Fruit fly (Drosophila melanogaster) whole organism, embryonic: ENCODE results near the gene Zaf1.

ENCODE experiments used
- Antp ChIP-seq: fragments of 200-800 bp; sonication (Bioruptor generic); optimal IDR thresholded peaks from 3 replicates; lab custom pipeline; 2016; ENCODE audit warnings: missing biosample characterization, missing genetic modification characterization
- CG10274 ChIP-seq: fragments of 200-800 bp; sonication (Bioruptor generic); optimal IDR thresholded peaks from 3 replicates; lab custom pipeline; 2017; ENCODE audit warnings: missing biosample characterization, mild to moderate bottlenecking, missing genetic modification characterization
- CG10431 ChIP-seq: fragments of 200-800 bp; sonication (Bioruptor generic); optimal IDR thresholded peaks from 3 replicates; lab custom pipeline; 2018; ENCODE audit warnings: missing biosample characterization, mild to moderate bottlenecking, missing genetic modification characterization
- CG11695 ChIP-seq: fragments of 200-800 bp; sonication (Bioruptor generic); IDR thresholded peaks from 3 replicates; pipeline ENCODE4 v1.3.6; 2022; ENCODE audit warnings: missing biosample characterization, missing genetic modification characterization
- CG12219 ChIP-seq: fragments of 200-800 bp; sonication (Bioruptor generic); optimal IDR thresholded peaks from 3 replicates; lab custom pipeline; 2018; ENCODE audit warnings: missing biosample characterization, mild to moderate bottlenecking, missing genetic modification characterization
- CG15073 ChIP-seq: fragments of 200-800 bp; sonication (Bioruptor generic); optimal IDR thresholded peaks from 2 replicates; lab custom pipeline; 2016; ENCODE audit warnings: missing biosample characterization, missing genetic modification characterization
- CG1602 ChIP-seq: fragments of 200-800 bp; sonication (Bioruptor generic); optimal IDR thresholded peaks from 3 replicates; lab custom pipeline; 2016; ENCODE audit warnings: missing biosample characterization, missing genetic modification characterization
- CG1603 ChIP-seq: fragments of 200-800 bp; sonication (Bioruptor generic); optimal IDR thresholded peaks from 2 replicates; lab custom pipeline; 2019; ENCODE audit warnings: missing biosample characterization, mild to moderate bottlenecking, missing genetic modification characterization, moderate library complexity
- CG17829 ChIP-seq: fragments of 200-800 bp; optimal IDR thresholded peaks from 2 replicates; lab custom pipeline; 2019; ENCODE audit warnings: missing biosample characterization, mild to moderate bottlenecking, missing genetic modification characterization, moderate library complexity
- CG2199 ChIP-seq: fragments of 200-800 bp; sonication (Bioruptor generic); IDR thresholded peaks from 3 replicates; pipeline ENCODE4 v1.3.6; 2022; ENCODE audit warnings: missing biosample characterization, missing genetic modification characterization
- CG30020 ChIP-seq: fragments of 200-800 bp; optimal IDR thresholded peaks from 2 replicates; lab custom pipeline; 2019; ENCODE audit warnings: missing biosample characterization, mild to moderate bottlenecking, missing genetic modification characterization, moderate library complexity
- CG4424 ChIP-seq: fragments of 200-800 bp; sonication (Bioruptor generic); optimal IDR thresholded peaks from 3 replicates; lab custom pipeline; 2016; ENCODE audit warnings: missing biosample characterization, missing genetic modification characterization
- CG5953 ChIP-seq: fragments of 200-800 bp; sonication (Bioruptor generic); IDR thresholded peaks from 2 replicates; pipeline ENCODE4 v1.3.6; 2022; ENCODE audit warnings: missing biosample characterization, missing genetic modification characterization
- CG6791 ChIP-seq: fragments of 200-800 bp; sonication (Bioruptor generic); IDR thresholded peaks from 3 replicates; pipeline ENCODE4 v1.3.6; 2022; ENCODE audit warnings: missing biosample characterization, missing genetic modification characterization; ENCODE audit not compliant: partially characterized antibody
- CG7271 ChIP-seq: fragments of 200-800 bp; sonication (Bioruptor generic); optimal IDR thresholded peaks from 2 replicates; lab custom pipeline; 2018; ENCODE audit warnings: missing biosample characterization, mild to moderate bottlenecking, missing genetic modification characterization, moderate library complexity
- CG8478 ChIP-seq: fragments of >200 bp; optimal IDR thresholded peaks from 2 replicates; lab custom pipeline; 2018
- CG8924 ChIP-seq: fragments of 200-800 bp; optimal IDR thresholded peaks from 3 replicates; lab custom pipeline; 2019; ENCODE audit warnings: missing biosample characterization, mild to moderate bottlenecking, missing genetic modification characterization, moderate library complexity
- CG9727 ChIP-seq: fragments of 200-800 bp; sonication (Bioruptor generic); optimal IDR thresholded peaks from 3 replicates; lab custom pipeline; 2017; ENCODE audit warnings: missing biosample characterization, mild to moderate bottlenecking, missing genetic modification characterization
- CG9932 ChIP-seq: fragments of 200-800 bp; sonication (Bioruptor generic); IDR thresholded peaks from 2 replicates; pipeline ENCODE4 v1.3.6; 2022; ENCODE audit warnings: missing biosample characterization, missing genetic modification characterization
- D19B ChIP-seq: fragments of 200-800 bp; sonication (Bioruptor generic); optimal IDR thresholded peaks from 2 replicates; lab custom pipeline; 2017; ENCODE audit warnings: missing biosample characterization, mild to moderate bottlenecking, missing genetic modification characterization
- Dref ChIP-seq: fragments of 200-800 bp; sonication (Bioruptor generic); IDR thresholded peaks from 2 replicates; pipeline ENCODE4 v1.3.6; 2022; ENCODE audit warnings: missing biosample characterization, missing genetic modification characterization
- Drgx ChIP-seq: fragments of 200-800 bp; sonication (Bioruptor generic); IDR thresholded peaks from 2 replicates; pipeline ENCODE4 v1.3.6; 2022; ENCODE audit warnings: missing biosample characterization, missing genetic modification characterization
- Ets65A ChIP-seq: fragments of 200-800 bp; sonication (Bioruptor generic); peaks from one replicate; lab custom pipeline; 2016; ENCODE audit warnings: missing biosample characterization, missing genetic modification characterization
- Hr3 ChIP-seq: fragments of 200-800 bp; sonication (Bioruptor generic); optimal IDR thresholded peaks from 3 replicates; lab custom pipeline; 2016; ENCODE audit warnings: missing biosample characterization, missing genetic modification characterization
- Hsf ChIP-seq: fragments of 200-800 bp; sonication (Bioruptor generic); optimal IDR thresholded peaks from 3 replicates; lab custom pipeline; 2016; ENCODE audit warnings: missing biosample characterization, missing genetic modification characterization
- Jarid2 ChIP-seq: fragments of 200-800 bp; sonication (Bioruptor generic); optimal IDR thresholded peaks from 3 replicates; lab custom pipeline; 2017; ENCODE audit warnings: mild to moderate bottlenecking, missing biosample characterization, missing genetic modification reagents, missing genetic modification characterization
- Med ChIP-seq: fragments of 200-800 bp; sonication (Bioruptor generic); peaks from one replicate; lab custom pipeline; 2016; ENCODE audit warnings: missing biosample characterization, missing genetic modification characterization, mild to moderate bottlenecking, inconsistent platforms, moderate library complexity
- Oli ChIP-seq: fragments of 200-800 bp; sonication (Bioruptor generic); optimal IDR thresholded peaks from 2 replicates; lab custom pipeline; 2018; ENCODE audit warnings: missing biosample characterization, mild to moderate bottlenecking, missing genetic modification characterization, moderate library complexity
- PHDP ChIP-seq: fragments of 200-800 bp; sonication (Bioruptor generic); optimal IDR thresholded peaks from 3 replicates; lab custom pipeline; 2018; ENCODE audit warnings: missing biosample characterization, mild to moderate bottlenecking, missing genetic modification characterization, moderate library complexity
- Ravus ChIP-seq: fragments of 200-800 bp; sonication (Bioruptor generic); IDR thresholded peaks from 2 replicates; pipeline ENCODE4 v1.3.6; 2022; ENCODE audit warnings: missing biosample characterization, missing genetic modification characterization
- Six4 ChIP-seq: fragments of 200-800 bp; sonication (Bioruptor generic); optimal IDR thresholded peaks from 2 replicates; lab custom pipeline; 2016; ENCODE audit warnings: missing biosample characterization, missing genetic modification characterization
- ato ChIP-seq: fragments of 200-800 bp; sonication (Bioruptor generic); IDR thresholded peaks from 2 replicates; pipeline ENCODE4 v1.3.6; 2022; ENCODE audit warnings: missing biosample characterization, missing genetic modification characterization; ENCODE audit not compliant: partially characterized antibody
- cas ChIP-seq: fragments of 200-800 bp; sonication (Bioruptor generic); IDR thresholded peaks from 2 replicates; pipeline ENCODE4 v1.3.6; 2022; ENCODE audit warnings: missing biosample characterization, missing genetic modification characterization
- chinmo ChIP-seq: fragments of 200-800 bp; sonication (Bioruptor generic); IDR thresholded peaks from 4 replicates; pipeline ENCODE4 v1.3.6; 2022; ENCODE audit warnings: missing biosample characterization, missing genetic modification characterization; ENCODE audit not compliant: partially characterized antibody
- chm ChIP-seq: fragments of 200-800 bp; sonication (Bioruptor generic); IDR thresholded peaks from 2 replicates; pipeline ENCODE4 v1.3.6; 2022; ENCODE audit warnings: missing biosample characterization, missing genetic modification characterization
- crc ChIP-seq: fragments of 200-800 bp; sonication (Bioruptor generic); optimal IDR thresholded peaks from 2 replicates; lab custom pipeline; 2016; ENCODE audit warnings: missing biosample characterization, missing genetic modification characterization
- dm ChIP-seq: fragments of 200-800 bp; sonication (Bioruptor generic); optimal IDR thresholded peaks from 3 replicates; lab custom pipeline; 2016; ENCODE audit warnings: missing biosample characterization, missing genetic modification characterization
- en ChIP-seq: fragments of 200-800 bp; sonication (Bioruptor generic); optimal IDR thresholded peaks from 2 replicates; lab custom pipeline; 2016; ENCODE audit warnings: missing biosample characterization, missing genetic modification characterization
- esg ChIP-seq: fragments of 200-800 bp; sonication (Bioruptor generic); conservative IDR thresholded peaks from 2 replicates; pipeline ENCODE4 v1.3.6; 2022; ENCODE audit warnings: missing biosample characterization, missing genetic modification characterization
- fd3F ChIP-seq: fragments of 200-800 bp; sonication (Bioruptor generic); optimal IDR thresholded peaks from 2 replicates; lab custom pipeline; 2018; ENCODE audit warnings: missing biosample characterization, mild to moderate bottlenecking, missing genetic modification characterization, moderate library complexity
- lilli ChIP-seq: fragments of 200-800 bp; sonication (Bioruptor generic); optimal IDR thresholded peaks from 3 replicates; lab custom pipeline; 2016; ENCODE audit warnings: missing biosample characterization, missing genetic modification characterization
- oc ChIP-seq: fragments of 200-800 bp; sonication (Bioruptor generic); optimal IDR thresholded peaks from 2 replicates; lab custom pipeline; 2018; ENCODE audit warnings: missing biosample characterization, mild to moderate bottlenecking, missing genetic modification characterization, moderate library complexity
- org-1 ChIP-seq: fragments of 200-800 bp; sonication (Bioruptor generic); optimal IDR thresholded peaks from 2 replicates; lab custom pipeline; 2017; ENCODE audit warnings: missing biosample characterization, missing genetic modification characterization
- rib ChIP-seq: fragments of 200-800 bp; sonication (Bioruptor generic); IDR thresholded peaks from 2 replicates; pipeline ENCODE4 v1.3.6; 2022; ENCODE audit warnings: missing biosample characterization, missing genetic modification characterization
- sens ChIP-seq: fragments of 200-800 bp; sonication (Bioruptor generic); peaks from one replicate; lab custom pipeline; 2016; ENCODE audit warnings: missing biosample characterization, missing genetic modification characterization
- tin ChIP-seq: fragments of 200-800 bp; sonication (Bioruptor generic); optimal IDR thresholded peaks from 3 replicates; lab custom pipeline; 2016; ENCODE audit warnings: missing biosample characterization, missing genetic modification characterization
- trem ChIP-seq: fragments of 200-800 bp; optimal IDR thresholded peaks from 3 replicates; lab custom pipeline; 2019; ENCODE audit warnings: missing biosample characterization, mild to moderate bottlenecking, missing genetic modification characterization, moderate library complexity
- unpg ChIP-seq: fragments of 200-800 bp; sonication (Bioruptor generic); optimal IDR thresholded peaks from 3 replicates; lab custom pipeline; 2018; ENCODE audit warnings: missing biosample characterization, mild to moderate bottlenecking, missing genetic modification characterization, moderate library complexity
- zen ChIP-seq: fragments of 200-800 bp; sonication (Bioruptor generic); optimal IDR thresholded peaks from 3 replicates; lab custom pipeline; 2018; ENCODE audit warnings: missing biosample characterization, mild to moderate bottlenecking, missing genetic modification characterization, moderate library complexity

Zaf1 gene

DNA sequence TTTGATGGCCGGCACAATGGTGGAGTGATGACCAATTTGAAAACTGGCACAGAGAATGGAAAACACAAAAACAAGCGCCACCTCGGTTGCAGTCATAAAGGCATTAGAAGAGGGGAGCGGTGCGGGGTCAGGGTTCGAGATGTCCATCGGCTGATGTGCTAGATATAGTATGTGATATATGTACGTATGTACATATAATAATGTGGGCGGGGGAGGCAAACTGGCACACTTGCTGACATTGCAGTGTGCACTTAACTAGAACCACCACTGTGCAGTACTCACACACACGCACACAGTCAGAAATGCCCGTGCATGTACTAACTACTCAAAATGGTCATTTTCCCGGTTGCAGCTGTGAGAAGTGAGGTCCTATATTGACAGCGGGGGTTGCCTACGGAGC lies 6.6 kb downstream of the Zaf1 start (continued):
- TF ChIP-seq Med (GFP tag; lab: Kevin White, UChicago) (peak; percentile 56), chm (GFP tag; lab: Robert Waterston, UW) (peak; percentile 55; the same call in 1 of the 2 replicates), cas (GFP tag; lab: Robert Waterston, UW) (no peak), rib (GFP tag; lab: Robert Waterston, UW) (no peak), Drgx (GFP tag; lab: Robert Waterston, UW) (0 out of 2 replicates have a peak, but pooled peaks have one; percentile 9), CG15073 (GFP tag; lab: Kevin White, UChicago) (peak; percentile 97), zen (tag; lab: Kevin White, UChicago) (peak; percentile 4), CG2199 (GFP tag; lab: Robert Waterston, UW) (0 out of 3 replicates have a peak, but pooled peaks have one; percentile 46), CG6791 (GFP tag; lab: Robert Waterston, UW) (peak; percentile 43; the same call in 1 of the 3 replicates), sens (GFP tag; lab: Kevin White, UChicago) (peak; percentile 75), CG10274 (GFP tag; lab: Kevin White, UChicago) (no peak), chinmo (GFP tag; lab: Robert Waterston, UW) (no peak)
- TF ChIP-seq, all 482 proteins: peak for 19

DNA sequence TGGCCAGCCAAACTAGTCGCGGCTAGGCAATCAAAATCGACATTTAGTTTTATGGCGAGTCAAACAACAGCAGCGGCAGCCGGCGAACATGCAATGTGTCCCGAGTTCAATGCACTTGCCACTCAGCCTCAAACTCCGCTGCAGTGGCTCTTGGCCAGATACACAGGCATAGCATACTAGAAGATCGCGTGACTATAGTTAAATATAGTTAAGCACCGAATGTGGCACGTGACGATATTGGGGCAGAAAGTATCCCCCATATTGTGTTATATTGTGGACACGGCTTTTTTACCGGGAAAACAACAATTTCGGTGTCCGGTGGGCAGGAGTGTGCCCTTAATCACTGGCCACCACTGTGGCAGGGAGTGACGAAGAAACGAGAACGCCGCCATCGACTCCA lies 7.6 kb downstream of the Zaf1 start:
- no peak for TF ChIP-seq CG11695
- peak; percentile 2; the same call in 1 of the 2 replicates for TF ChIP-seq CG9932
- TF ChIP-seq CG15073 (GFP tag; lab: Kevin White, UChicago): peak; percentile 94
- peak; percentile 10; the same call in 1 of the 2 replicates for TF ChIP-seq CG5953 (GFP tag; lab: Robert Waterston, UW)
- peak; percentile 56 for TF ChIP-seq Ets65A (GFP tag; lab: Kevin White, UChicago)
- TF ChIP-seq CG1602 (GFP tag; lab: Kevin White, UChicago): no peak
- peak; percentile 48 for TF ChIP-seq Med (GFP tag; lab: Kevin White, UChicago)

DNA sequence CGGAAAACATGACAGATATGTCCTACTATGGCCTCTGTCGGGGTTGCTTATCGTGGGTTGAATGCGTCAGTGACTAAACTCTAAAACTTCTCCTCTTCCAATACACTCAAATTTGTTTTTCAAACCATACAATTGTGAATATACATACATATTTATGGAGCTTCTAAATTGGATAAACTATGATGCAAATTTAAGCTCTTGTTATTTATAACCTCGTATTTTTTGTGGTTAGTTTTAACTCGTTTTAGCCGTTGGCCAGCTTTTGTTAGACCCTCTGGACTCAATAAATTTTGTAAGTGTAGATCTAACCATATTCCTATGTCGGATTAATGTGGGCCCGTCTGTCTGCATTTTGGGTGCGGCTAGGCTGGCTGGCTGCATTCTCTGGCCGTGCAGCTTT lies 8.1 kb downstream of the Zaf1 start:
- TF ChIP-seq oc (tag; lab: Kevin White, UChicago) (peak; percentile 39), lilli (GFP tag; lab: Kevin White, UChicago) (peak; percentile 25), fd3F (GFP tag; lab: Kevin White, UChicago) (no peak), ato (GFP tag; lab: Robert Waterston, UW) (no peak), Hr3 (GFP tag; lab: Kevin White, UChicago) (no peak), CG9727 (GFP tag; lab: Kevin White, UChicago) (peak; percentile 55), Hsf (GFP tag; lab: Kevin White, UChicago) (peak; percentile 57), Ravus (GFP tag; lab: Robert Waterston, UW) (no peak), en (GFP tag; lab: Kevin White, UChicago) (no peak), esg (GFP tag; lab: Robert Waterston, UW) (no peak), CG10431 (GFP tag; lab: Kevin White, UChicago) (peak; percentile 26), unpg (GFP tag; lab: Kevin White, UChicago) (peak; percentile 58), CG7271 (tag; lab: Kevin White, UChicago) (no peak), CG12219 (GFP tag; lab: Kevin White, UChicago) (peak; percentile 4), Antp (GFP tag; lab: Kevin White, UChicago) (peak; percentile 6), dm (GFP tag; lab: Kevin White, UChicago) (no peak), D19B (GFP tag; lab: Kevin White, UChicago) (no peak), CG8478 (lab: Kevin White, UChicago) (no peak), crc (GFP tag; lab: Kevin White, UChicago) (no peak), Oli (tag; lab: Kevin White, UChicago) (peak; percentile 26), Jarid2 (GFP tag; lab: Kevin White, UChicago) (no peak), Dref (GFP tag; lab: Robert Waterston, UW) (no peak), org-1 (GFP tag; lab: Kevin White, UChicago) (no peak), CG17829 (tag; lab: Kevin White, UChicago) (peak; percentile 72), CG4424 (GFP tag; lab: Kevin White, UChicago) (peak; percentile 56), PHDP (peak; percentile 25), tin (peak; percentile 13), CG1603 (tag; lab: Kevin White, UChicago) (peak; percentile 58), CG8924 (tag; lab: Kevin White, UChicago) (peak; percentile 46), Six4 (GFP tag; lab: Kevin White, UChicago) (peak; percentile 38), trem (tag; lab: Kevin White, UChicago) (peak; percentile 48), CG30020 (peak; percentile 10)
